Fruit fly (Drosophila melanogaster): ENCODE measurements around the gene OtopLb.

DNA sequence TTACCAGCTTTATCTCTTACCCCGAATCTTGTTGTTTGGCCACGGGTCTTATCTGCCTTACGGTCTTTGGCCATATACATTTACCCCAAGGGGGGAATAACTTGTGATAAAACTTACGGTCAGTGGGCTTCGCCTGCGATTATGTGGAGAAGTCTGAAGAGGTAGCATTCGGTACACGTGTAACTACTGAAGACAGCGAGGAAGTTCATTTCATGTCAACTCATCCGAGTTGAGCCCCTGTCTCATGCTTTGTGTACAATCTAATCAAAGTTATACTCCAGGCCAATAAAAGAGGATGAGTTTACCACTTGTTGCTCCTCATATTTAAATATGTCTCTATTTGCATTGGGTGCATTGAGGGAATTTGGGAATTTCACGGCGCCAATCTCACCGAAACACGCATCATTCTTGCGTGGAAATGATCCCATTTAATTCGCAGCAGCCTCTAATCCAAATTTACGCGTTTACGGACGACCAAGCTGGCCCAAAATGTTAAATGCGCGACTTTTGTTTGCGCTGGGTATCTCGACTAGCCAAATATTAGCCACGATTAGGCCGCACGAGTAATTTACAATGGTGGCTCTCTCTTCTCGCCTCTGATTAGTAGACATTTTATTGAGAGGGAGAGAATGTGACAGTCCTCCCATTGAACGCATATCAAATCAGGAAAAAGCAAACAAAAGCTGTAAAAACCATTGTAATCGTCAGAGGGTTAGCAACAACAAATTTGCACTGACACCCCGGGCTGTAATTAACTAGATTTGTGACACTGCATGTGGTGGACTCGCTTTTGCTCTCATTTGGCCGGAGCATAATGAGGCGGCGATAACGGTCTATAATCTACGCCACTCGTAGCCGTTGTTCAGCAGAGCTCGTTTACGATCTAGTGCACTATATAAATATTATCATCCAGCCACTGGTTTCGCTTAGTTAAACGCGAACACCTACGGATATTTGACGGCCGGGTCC, 43.3 kb upstream of the OtopLb start, which contains the start of gene CG33281:
- TF ChIP-seq Vsx2 (GFP tag; optimal IDR thresholded peaks at IDR 0.05; ENCODE audit: partially characterized antibody) = no peak
- no peak for TF ChIP-seq Hr83 (GFP tag; optimal IDR thresholded peaks at IDR 0.05; ENCODE audit: poor library complexity, severe bottlenecking)
- TF ChIP-seq OdsH (GFP tag; optimal IDR thresholded peaks at IDR 0.05) = no peak

All from whole organism, wandering third instar larva.